Worm (Caenorhabditis elegans) whole organism, L2 larva: ENCODE data around the gene lips-3.

Source experiments
- R02D3.7 ChIP-seq: fragments of 150-350 bp; optimal IDR thresholded peaks from 2 replicates; lab custom pipeline; 2014; ENCODE audit warnings: missing biosample characterization, missing genetic modification characterization
- ZK546.5 ChIP-seq: sonication (generic microtip); optimal IDR thresholded peaks from 2 replicates; lab custom pipeline; 2017; ENCODE audit warnings: missing biosample characterization, missing genetic modification characterization
- alr-1 ChIP-seq: fragments of 150-350 bp; optimal IDR thresholded peaks from 2 replicates; lab custom pipeline; 2014; ENCODE audit warnings: missing biosample characterization, missing genetic modification characterization
- blmp-1 ChIP-seq: sonication (generic microtip); optimal IDR thresholded peaks from 2 replicates; lab custom pipeline; 2017; ENCODE audit warnings: missing genetic modification characterization, mild to moderate bottlenecking, missing compliant biosample characterization, antibody characterized with exemption, moderate library complexity; ENCODE audit not compliant: insufficient read depth
- ceh-16 ChIP-seq: fragments of 150-350 bp; optimal IDR thresholded peaks from 2 replicates; lab custom pipeline; 2014; ENCODE audit warnings: missing biosample characterization, missing genetic modification characterization
- crh-2 ChIP-seq: sonication (generic microtip); optimal IDR thresholded peaks from 2 replicates; lab custom pipeline; 2017; ENCODE audit warnings: missing biosample characterization, missing genetic modification characterization
- dmd-4 ChIP-seq: sonication (generic microtip); optimal IDR thresholded peaks from 2 replicates; lab custom pipeline; 2017; ENCODE audit warnings: missing biosample characterization, missing genetic modification characterization
- egl-27 ChIP-seq: sonication (generic microtip); optimal IDR thresholded peaks from 3 replicates; lab custom pipeline; 2017; ENCODE audit warnings: missing biosample characterization, missing genetic modification reagents, missing genetic modification characterization
- elt-1 ChIP-seq: fragments of 150-350 bp; optimal IDR thresholded peaks from 2 replicates; lab custom pipeline; 2014; ENCODE audit warnings: missing biosample characterization, missing genetic modification characterization
- elt-3 ChIP-seq: sonication (generic microtip); optimal IDR thresholded peaks from 2 replicates; lab custom pipeline; 2017; ENCODE audit warnings: missing biosample characterization, missing genetic modification characterization
- fos-1 ChIP-seq: fragments of 150-350 bp; optimal IDR thresholded peaks from 2 replicates; lab custom pipeline; 2014; ENCODE audit warnings: missing biosample characterization, missing genetic modification characterization
- gmeb-1 ChIP-seq: fragments of 150-350 bp; optimal IDR thresholded peaks from 2 replicates; lab custom pipeline; 2014; ENCODE audit warnings: missing biosample characterization, missing genetic modification characterization
- lin-11 ChIP-seq: fragments of 150-350 bp; sonication (generic microtip); optimal IDR thresholded peaks from 2 replicates; lab custom pipeline; 2014; ENCODE audit warnings: missing biosample characterization, missing genetic modification characterization, inconsistent platforms, mixed read lengths
- mbf-1 ChIP-seq: sonication (generic microtip); optimal IDR thresholded peaks from 2 replicates; lab custom pipeline; 2017; ENCODE audit warnings: missing biosample characterization, missing genetic modification characterization
- nhr-11 ChIP-seq: fragments of 150-350 bp; optimal IDR thresholded peaks from 2 replicates; lab custom pipeline; 2014; ENCODE audit warnings: missing biosample characterization, missing genetic modification characterization
- nhr-12 ChIP-seq: fragments of 150-350 bp; optimal IDR thresholded peaks from 2 replicates; lab custom pipeline; 2014; ENCODE audit warnings: missing biosample characterization, missing genetic modification characterization
- nhr-129 ChIP-seq: fragments of 150-350 bp; optimal IDR thresholded peaks from 2 replicates; lab custom pipeline; 2014; ENCODE audit warnings: missing biosample characterization, missing genetic modification characterization
- nhr-21 ChIP-seq: fragments of 150-350 bp; optimal IDR thresholded peaks from 2 replicates; lab custom pipeline; 2014; ENCODE audit warnings: missing biosample characterization, missing genetic modification characterization
- nhr-25 ChIP-seq: fragments of 150-350 bp; sonication (generic microtip); optimal IDR thresholded peaks from 3 replicates; lab custom pipeline; 2014; ENCODE audit warnings: missing biosample characterization, missing genetic modification characterization
- nhr-6 ChIP-seq: fragments of 150-350 bp; optimal IDR thresholded peaks from 2 replicates; lab custom pipeline; 2014; ENCODE audit warnings: missing biosample characterization, missing genetic modification characterization
- nhr-77 ChIP-seq: fragments of 150-350 bp; optimal IDR thresholded peaks from 2 replicates; lab custom pipeline; 2014; ENCODE audit warnings: missing biosample characterization, missing genetic modification characterization
- peb-1 ChIP-seq: fragments of 150-350 bp; optimal IDR thresholded peaks from 2 replicates; lab custom pipeline; 2014; ENCODE audit warnings: missing biosample characterization, missing genetic modification characterization
- skn-1 ChIP-seq: sonication (generic microtip); optimal IDR thresholded peaks from 2 replicates; lab custom pipeline; 2017; ENCODE audit warnings: missing biosample characterization, missing genetic modification characterization
- sma-3 ChIP-seq: sonication (generic microtip); optimal IDR thresholded peaks from 2 replicates; lab custom pipeline; 2016; ENCODE audit warnings: missing genetic modification reagents, missing genetic modification characterization, missing compliant biosample characterization
- sma-9 ChIP-seq, 2 experiments: fragments of 150-350 bp in 1 of 2; sonication (generic microtip) in 1 of 2; optimal IDR thresholded peaks; 2 replicates each; lab custom pipeline; 2014 to 2016; ENCODE audit warnings: missing genetic modification characterization in 2 of 2, mild to moderate bottlenecking in 1 of 2, missing biosample characterization in 1 of 2, missing compliant biosample characterization in 1 of 2, missing genetic modification reagents in 1 of 2, moderate library complexity in 1 of 2
- snpc-4 ChIP-seq: fragments of 150-350 bp; optimal IDR thresholded peaks from 2 replicates; lab custom pipeline; 2014; ENCODE audit warnings: missing biosample characterization, missing genetic modification characterization
- unc-39 ChIP-seq: fragments of 150-350 bp; optimal IDR thresholded peaks from 2 replicates; lab custom pipeline; 2014; ENCODE audit warnings: missing biosample characterization, missing genetic modification characterization
- unc-55 ChIP-seq: fragments of 150-350 bp; sonication (generic microtip); optimal IDR thresholded peaks from 3 replicates; lab custom pipeline; 2014; ENCODE audit warnings: missing biosample characterization, missing genetic modification reagents, missing genetic modification characterization
- unc-62 ChIP-seq: fragments of 150-350 bp; optimal IDR thresholded peaks from 2 replicates; lab custom pipeline; 2014; ENCODE audit warnings: missing biosample characterization, missing genetic modification reagents, missing genetic modification characterization
- zag-1 ChIP-seq: fragments of 150-350 bp; optimal IDR thresholded peaks from 2 replicates; lab custom pipeline; 2014; ENCODE audit warnings: missing biosample characterization, missing genetic modification characterization
- ztf-11 ChIP-seq: sonication (generic microtip); optimal IDR thresholded peaks from 2 replicates; lab custom pipeline; 2017; ENCODE audit warnings: missing biosample characterization, missing genetic modification characterization

Gene lips-3

ce11 chrIII:4622375-4623130 is 6.2 kb downstream of the lips-3 start, which contains the start of gene lron-5:
TSS of gene lron-5 (plus strand) at chrIII:4623029.
- TF ChIP-seq elt-1 (no peak), unc-55 (GFP tag; lab: Kevin White, UChicago) (no peak), mbf-1 (no peak), peb-1 (no peak), ZK546.5 (tag; lab: Kevin White, UChicago) (no peak), nhr-77 (tag; lab: Kevin White, UChicago) (no peak), ceh-16 (tag; lab: Kevin White, UChicago) (no peak), sma-3 (GFP tag; lab: Kevin White, UChicago) (no peak), lin-11 (tag; lab: Kevin White, UChicago) (no peak), unc-62 (GFP tag; lab: Kevin White, UChicago) (no peak), skn-1 (no peak), dmd-4 (no peak)
- TF ChIP-seq, all 48 proteins: peak for 0

- TF ChIP-seq egl-27 (tag; lab: Kevin White, UChicago), result no peak
These were observed 10.0 kb downstream of the lips-3 start for ce11 chrIII:4626148-4626922.

ce11 chrIII:4628165-4628564 is 11.8 kb downstream of the lips-3 start, which contains the start of gene clec-151:
TSS of gene clec-151 (plus strand) at chrIII:4628465.
- TF ChIP-seq crh-2 (tag; lab: Kevin White, UChicago), result no peak
- no peak for TF ChIP-seq nhr-6 (tag; lab: Kevin White, UChicago)
- TF ChIP-seq blmp-1 (tag; lab: Kevin White, UChicago), result no peak
- no peak for TF ChIP-seq unc-39 (tag; lab: Kevin White, UChicago)
- no peak for TF ChIP-seq gmeb-1 (tag; lab: Kevin White, UChicago)
- TF ChIP-seq nhr-21 (tag; lab: Kevin White, UChicago), result no peak
- no peak for TF ChIP-seq snpc-4
- TF ChIP-seq elt-1, result no peak
- TF ChIP-seq dmd-4, result no peak
- no peak for TF ChIP-seq alr-1 (tag; lab: Kevin White, UChicago)
- TF ChIP-seq elt-3 (tag; lab: Kevin White, UChicago), result no peak
- TF ChIP-seq nhr-11 (tag; lab: Kevin White, UChicago), result no peak
- TF ChIP-seq nhr-12 (tag; lab: Kevin White, UChicago), result no peak
- no peak for TF ChIP-seq skn-1
- no peak for TF ChIP-seq ztf-11 (tag; lab: Kevin White, UChicago)
- TF ChIP-seq R02D3.7 (tag; lab: Kevin White, UChicago), result no peak
- no peak for TF ChIP-seq fos-1 (tag; lab: Kevin White, UChicago)
- no peak for TF ChIP-seq zag-1 (tag; lab: Kevin White, UChicago)
- TF ChIP-seq nhr-77 (tag; lab: Kevin White, UChicago), result no peak

ce11 chrIII:4634947-4635346 is 18.6 kb downstream of the lips-3 start, which contains the start of gene clec-153:
TSS of gene clec-153 (plus strand) at chrIII:4635247.
- TF ChIP-seq nhr-129, result no peak
- no peak for TF ChIP-seq blmp-1 (tag; lab: Kevin White, UChicago)
- TF ChIP-seq sma-9 (GFP tag; optimal IDR thresholded peaks at IDR 0.05; lab: Kevin White, UChicago), result no peak
- TF ChIP-seq sma-9 (tag; optimal IDR thresholded peaks at IDR 0.05; lab: Kevin White, UChicago), result no peak

- TF ChIP-seq fos-1 (tag; lab: Kevin White, UChicago) (peak; percentile 77), nhr-25 (tag; lab: Kevin White, UChicago) (no peak), nhr-11 (tag; lab: Kevin White, UChicago) (no peak)
These were observed 26.9 kb downstream of the lips-3 start, which contains the start of gene pfas-1 for ce11 chrIII:4643262-4643661. TSS of gene pfas-1 (minus strand) at chrIII:4643310.
